Fruit fly (Drosophila melanogaster) whole organism, embryonic: ENCODE measurements around the gene Gr28a.
A peak's percentile ranks its signal among the peaks of the same experiment; 100 is the strongest.

ENCODE experiments used
- Atf6 ChIP-seq: fragments of 200-800 bp; sonication (Bioruptor generic); IDR thresholded peaks from 2 replicates; pipeline ENCODE4 v1.3.6; 2022; ENCODE audit warnings: missing biosample characterization, missing genetic modification characterization
- Bgb ChIP-seq: fragments of 200-800 bp; sonication (Bioruptor generic); IDR thresholded peaks from 2 replicates; pipeline ENCODE4 v1.3.6; 2022; ENCODE audit warnings: missing biosample characterization, missing genetic modification characterization; ENCODE audit not compliant: partially characterized antibody
- CG10321 ChIP-seq: fragments of 200-800 bp; sonication (Bioruptor generic); IDR thresholded peaks from 2 replicates; pipeline ENCODE4 v1.3.6; 2022; ENCODE audit warnings: missing biosample characterization, missing genetic modification characterization
- CG10959 ChIP-seq: fragments of 200-800 bp; sonication (Bioruptor generic); IDR thresholded peaks from 2 replicates; pipeline ENCODE4 v1.3.6; 2022; ENCODE audit warnings: missing biosample characterization, missing genetic modification characterization
- CG11696 ChIP-seq: fragments of 200-800 bp; sonication (Bioruptor generic); IDR thresholded peaks from 2 replicates; pipeline ENCODE4 v1.3.6; 2022; ENCODE audit warnings: missing biosample characterization, missing genetic modification characterization
- CG12104 ChIP-seq: fragments of 200-800 bp; sonication (Bioruptor generic); optimal IDR thresholded peaks from 3 replicates; lab custom pipeline; 2016; ENCODE audit warnings: missing biosample characterization, missing genetic modification characterization
- CG12942 ChIP-seq: fragments of 200-800 bp; sonication (Bioruptor generic); optimal IDR thresholded peaks from 3 replicates; lab custom pipeline; 2016; ENCODE audit warnings: missing biosample characterization, missing genetic modification characterization
- CG14014 ChIP-seq: fragments of 200-800 bp; sonication (Bioruptor generic); IDR thresholded peaks from 2 replicates; pipeline ENCODE4 v1.3.6; 2022; ENCODE audit warnings: missing biosample characterization, missing genetic modification characterization
- CG14860 ChIP-seq: fragments of 200-800 bp; sonication (Bioruptor generic); IDR thresholded peaks from 3 replicates; pipeline ENCODE4 v1.3.6; 2022; ENCODE audit warnings: missing biosample characterization, missing genetic modification characterization; ENCODE audit not compliant: partially characterized antibody
- CG15601 ChIP-seq: fragments of 200-800 bp; sonication (Bioruptor generic); optimal IDR thresholded peaks from 3 replicates; lab custom pipeline; 2019; ENCODE audit warnings: missing biosample characterization, mild to moderate bottlenecking, missing genetic modification characterization, moderate library complexity
- CG17328 ChIP-seq: fragments of 200-800 bp; sonication (Bioruptor generic); IDR thresholded peaks from 2 replicates; pipeline ENCODE4 v1.3.6; 2022; ENCODE audit warnings: missing biosample characterization, missing genetic modification characterization
- CG18262 ChIP-seq: fragments of 200-800 bp; optimal IDR thresholded peaks from 3 replicates; lab custom pipeline; 2019; ENCODE audit warnings: missing biosample characterization, mild to moderate bottlenecking, missing genetic modification characterization, moderate library complexity
- CG2129 ChIP-seq: fragments of 200-800 bp; sonication (Bioruptor generic); IDR thresholded peaks from 2 replicates; pipeline ENCODE4 v1.3.6; 2022; ENCODE audit warnings: missing biosample characterization, missing genetic modification characterization; ENCODE audit not compliant: partially characterized antibody
- CG33213 ChIP-seq: fragments of 200-800 bp; sonication (Bioruptor generic); optimal IDR thresholded peaks from 3 replicates; lab custom pipeline; 2016; ENCODE audit warnings: missing biosample characterization, missing genetic modification characterization
- CG43689 ChIP-seq: fragments of 200-800 bp; sonication (Bioruptor generic); IDR thresholded peaks from 2 replicates; pipeline ENCODE4 v1.3.6; 2022; ENCODE audit warnings: missing biosample characterization, missing genetic modification characterization
- CG4730 ChIP-seq: fragments of 200-800 bp; sonication (Bioruptor generic); IDR thresholded peaks from 2 replicates; pipeline ENCODE4 v1.3.6; 2022; ENCODE audit warnings: missing biosample characterization, missing genetic modification characterization
- CG4854 ChIP-seq: fragments of 200-800 bp; sonication (Bioruptor generic); optimal IDR thresholded peaks from 2 replicates; lab custom pipeline; 2016; ENCODE audit warnings: missing biosample characterization, missing genetic modification characterization, inconsistent platforms
- CG6765 ChIP-seq: fragments of 200-800 bp; sonication (Bioruptor generic); optimal IDR thresholded peaks from 3 replicates; lab custom pipeline; 2017; ENCODE audit warnings: missing biosample characterization, mild to moderate bottlenecking, missing genetic modification characterization
- CG8089 ChIP-seq: fragments of 200-800 bp; sonication (Bioruptor generic); optimal IDR thresholded peaks from 3 replicates; lab custom pipeline; 2016; ENCODE audit warnings: missing biosample characterization, missing genetic modification characterization
- CG9727 ChIP-seq: fragments of 200-800 bp; sonication (Bioruptor generic); optimal IDR thresholded peaks from 3 replicates; lab custom pipeline; 2017; ENCODE audit warnings: missing biosample characterization, mild to moderate bottlenecking, missing genetic modification characterization
- Chrac-16 ChIP-seq: fragments of 200-800 bp; sonication (Bioruptor generic); optimal IDR thresholded peaks from 3 replicates; lab custom pipeline; 2016; ENCODE audit warnings: missing biosample characterization, missing genetic modification characterization
- D19A ChIP-seq: fragments of 200-800 bp; optimal IDR thresholded peaks from 3 replicates; lab custom pipeline; 2019; ENCODE audit warnings: missing biosample characterization, mild to moderate bottlenecking, missing genetic modification characterization, moderate library complexity
- Dip3 ChIP-seq: fragments of 200-800 bp; sonication (Bioruptor generic); optimal IDR thresholded peaks from 3 replicates; lab custom pipeline; 2016; ENCODE audit warnings: missing biosample characterization, missing genetic modification characterization
- Dref ChIP-seq: fragments of 200-800 bp; sonication (Bioruptor generic); IDR thresholded peaks from 2 replicates; pipeline ENCODE4 v1.3.6; 2022; ENCODE audit warnings: missing biosample characterization, missing genetic modification characterization
- Drgx ChIP-seq: fragments of 200-800 bp; sonication (Bioruptor generic); IDR thresholded peaks from 2 replicates; pipeline ENCODE4 v1.3.6; 2022; ENCODE audit warnings: missing biosample characterization, missing genetic modification characterization
- E2f2 ChIP-seq: fragments of 200-800 bp; sonication (Bioruptor generic); IDR thresholded peaks from 2 replicates; pipeline ENCODE4 v1.3.6; 2022; ENCODE audit warnings: missing biosample characterization, missing genetic modification characterization
- Ets65A ChIP-seq: fragments of 200-800 bp; sonication (Bioruptor generic); peaks from one replicate; lab custom pipeline; 2016; ENCODE audit warnings: missing biosample characterization, missing genetic modification characterization
- Hsf ChIP-seq: fragments of 200-800 bp; sonication (Bioruptor generic); optimal IDR thresholded peaks from 3 replicates; lab custom pipeline; 2016; ENCODE audit warnings: missing biosample characterization, missing genetic modification characterization
- Rx ChIP-seq: fragments of 200-800 bp; sonication (Bioruptor generic); IDR thresholded peaks from 2 replicates; pipeline ENCODE4 v1.3.6; 2022; ENCODE audit warnings: missing biosample characterization, missing genetic modification characterization
- Sin3A ChIP-seq: fragments of >200 bp; optimal IDR thresholded peaks from 2 replicates; lab custom pipeline; 2018
- Stat92E ChIP-seq, 3 experiments: fragments of >200 bp in 2 of 3; fragments of 200-800 bp in 1 of 3; sonication (Bioruptor generic) in 1 of 3; optimal IDR thresholded peaks; 2 replicates each; lab custom pipeline; 2017 to 2019; ENCODE audit warnings: missing biosample characterization in 3 of 3, missing genetic modification characterization in 3 of 3, mild to moderate bottlenecking in 1 of 3, moderate library complexity in 1 of 3
- Xbp1 ChIP-seq: fragments of 200-800 bp; sonication (Bioruptor generic); optimal IDR thresholded peaks from 3 replicates; lab custom pipeline; 2016; ENCODE audit warnings: missing biosample characterization, mild to moderate bottlenecking, missing genetic modification characterization
- ac ChIP-seq: fragments of 200-800 bp; sonication (Bioruptor generic); optimal IDR thresholded peaks from 3 replicates; lab custom pipeline; 2017; ENCODE audit warnings: missing biosample characterization, mild to moderate bottlenecking, missing genetic modification characterization
- bab2 ChIP-seq: fragments of 200-800 bp; sonication (Bioruptor generic); optimal IDR thresholded peaks from 2 replicates; lab custom pipeline; 2016; ENCODE audit warnings: missing biosample characterization, missing genetic modification characterization
- br ChIP-seq: fragments of >200 bp; optimal IDR thresholded peaks from 2 replicates; lab custom pipeline; 2017
- chif ChIP-seq, 2 experiments: fragments of 200-800 bp; sonication (Bioruptor generic); optimal IDR thresholded peaks; 3 replicates each; lab custom pipeline; 2016; ENCODE audit warnings: missing biosample characterization in 2 of 2, missing genetic modification characterization in 2 of 2
- chm ChIP-seq: fragments of 200-800 bp; sonication (Bioruptor generic); IDR thresholded peaks from 2 replicates; pipeline ENCODE4 v1.3.6; 2022; ENCODE audit warnings: missing biosample characterization, missing genetic modification characterization
- crp ChIP-seq, 2 experiments: fragments of 200-800 bp; sonication (Bioruptor generic); optimal IDR thresholded peaks; 2 replicates in 1 of 2; 3 replicates in 1 of 2; lab custom pipeline; 2017; ENCODE audit warnings: missing biosample characterization in 2 of 2, missing genetic modification characterization in 2 of 2, mild to moderate bottlenecking in 1 of 2, moderate library complexity in 1 of 2
- gem ChIP-seq: fragments of 200-800 bp; sonication (Bioruptor generic); optimal IDR thresholded peaks from 2 replicates; lab custom pipeline; 2019; ENCODE audit warnings: missing biosample characterization, mild to moderate bottlenecking, missing genetic modification characterization, moderate library complexity
- gsb-n ChIP-seq: fragments of 200-800 bp; sonication (Bioruptor generic); optimal IDR thresholded peaks from 3 replicates; lab custom pipeline; 2018; ENCODE audit warnings: missing biosample characterization, mild to moderate bottlenecking, missing genetic modification characterization
- hbn ChIP-seq: fragments of 200-800 bp; sonication (Bioruptor generic); IDR thresholded peaks from 2 replicates; pipeline ENCODE4 v1.3.6; 2022; ENCODE audit warnings: missing biosample characterization, missing genetic modification characterization; ENCODE audit not compliant: partially characterized antibody
- lab ChIP-seq: fragments of 200-800 bp; sonication (Bioruptor generic); optimal IDR thresholded peaks from 3 replicates; lab custom pipeline; 2017; ENCODE audit warnings: missing biosample characterization, missing genetic modification characterization, mild to moderate bottlenecking, moderate library complexity, missing genetic modification reagents
- lilli ChIP-seq: fragments of 200-800 bp; sonication (Bioruptor generic); optimal IDR thresholded peaks from 3 replicates; lab custom pipeline; 2016; ENCODE audit warnings: missing biosample characterization, missing genetic modification characterization
- peb ChIP-seq: fragments of 200-800 bp; sonication (Bioruptor generic); IDR thresholded peaks from 2 replicates; pipeline ENCODE4 v1.3.6; 2022; ENCODE audit warnings: missing biosample characterization, missing genetic modification characterization
- pho ChIP-seq: fragments of 200-800 bp; sonication (Bioruptor generic); optimal IDR thresholded peaks from 2 replicates; lab custom pipeline; 2016; ENCODE audit warnings: missing biosample characterization, missing genetic modification characterization
- pnt ChIP-seq: fragments of 200-800 bp; sonication (Bioruptor generic); optimal IDR thresholded peaks from 3 replicates; lab custom pipeline; 2016; ENCODE audit warnings: missing biosample characterization, missing genetic modification characterization
- slp2 ChIP-seq: fragments of 200-800 bp; sonication (Bioruptor generic); optimal IDR thresholded peaks from 2 replicates; lab custom pipeline; 2016; ENCODE audit warnings: missing biosample characterization, missing genetic modification characterization
- tap ChIP-seq: fragments of 200-800 bp; optimal IDR thresholded peaks from 3 replicates; lab custom pipeline; 2019; ENCODE audit warnings: missing biosample characterization, mild to moderate bottlenecking, missing genetic modification characterization, moderate library complexity
- tll ChIP-seq, 2 experiments: fragments of 200-800 bp in 1 of 2; fragments of >200 bp in 1 of 2; sonication (Bioruptor generic) in 1 of 2; optimal IDR thresholded peaks; 2 replicates each; lab custom pipeline; 2017 to 2019; ENCODE audit warnings: missing biosample characterization in 2 of 2, missing genetic modification characterization in 2 of 2, mild to moderate bottlenecking in 1 of 2, moderate library complexity in 1 of 2
- yki ChIP-seq: fragments of >200 bp; optimal IDR thresholded peaks from 3 replicates; lab custom pipeline; 2018

Gene Gr28a

DNA sequence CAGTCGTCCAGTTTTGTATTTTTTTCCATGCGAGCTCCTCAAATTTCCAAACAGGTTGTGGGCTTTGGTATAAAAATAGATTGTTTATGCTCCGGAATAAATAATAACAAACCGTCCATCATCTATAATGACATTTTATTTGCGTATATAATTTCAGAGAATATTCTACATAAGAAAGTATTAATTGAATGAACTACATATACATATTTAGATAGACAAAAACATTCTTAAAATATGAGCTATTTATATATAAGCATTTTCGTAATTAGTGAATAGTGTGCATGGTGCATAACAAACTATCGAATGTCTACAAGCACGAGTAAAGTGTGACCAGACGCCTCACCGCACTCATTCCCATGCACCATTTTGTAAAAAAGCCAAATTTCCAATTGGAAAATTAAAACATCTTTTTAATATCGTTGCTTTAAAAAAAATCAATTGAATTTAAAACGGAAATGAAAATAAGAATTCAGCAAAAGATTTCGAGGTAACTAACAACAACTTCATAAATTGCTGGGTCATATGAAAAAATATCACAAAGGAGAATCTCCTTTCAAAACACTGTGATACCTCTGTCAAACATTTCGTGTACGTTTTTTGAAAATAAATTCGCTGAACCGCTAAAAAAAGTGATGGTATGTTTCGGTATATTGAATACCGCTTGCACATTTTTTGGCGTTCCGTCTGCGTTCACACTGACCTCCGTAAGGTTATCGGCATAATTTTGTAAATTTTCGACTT, 27.5 kb downstream of the Gr28a start, which contains the start of gene muc (continued):
- no peak for TF ChIP-seq ac (GFP tag; lab: Kevin White, UChicago)
- no peak for TF ChIP-seq CG4730 (GFP tag; lab: Robert Waterston, UW)
- TF ChIP-seq CG14014 (GFP tag; lab: Robert Waterston, UW) = 0 out of 2 replicates have a peak, but pooled peaks have one; percentile 14
- peak; percentile 26 for TF ChIP-seq bab2
- no peak for TF ChIP-seq tll (GFP tag; optimal IDR thresholded peaks at IDR 0.05; lab: Kevin White, UChicago)
- peak; percentile 30 for TF ChIP-seq CG12104 (GFP tag; lab: Kevin White, UChicago)
- peak; percentile 11 for TF ChIP-seq CG9727 (GFP tag; lab: Kevin White, UChicago)
- peak; percentile 86 for TF ChIP-seq Sin3A
- peak; percentile 43 for TF ChIP-seq Chrac-16 (GFP tag; lab: Kevin White, UChicago)
- peak; percentile 54 for TF ChIP-seq Xbp1 (GFP tag; lab: Kevin White, UChicago)
- TF ChIP-seq br (lab: Kevin White, UChicago) = no peak
- TF ChIP-seq CG4854 = no peak
- peak; percentile 46 for TF ChIP-seq Dref (GFP tag; lab: Robert Waterston, UW)
- peak; percentile 64 for TF ChIP-seq gem (tag; lab: Kevin White, UChicago)
- peak; percentile 61 for TF ChIP-seq Bgb (GFP tag; lab: Robert Waterston, UW)
- no peak for TF ChIP-seq CG10321
- TF ChIP-seq CG2129 (GFP tag; lab: Robert Waterston, UW) = peak; percentile 56
- TF ChIP-seq chif (GFP tag; optimal IDR thresholded peaks at IDR 0.05; lab: Kevin White, UChicago) = peak in 1 of 2 experiments; percentile 60
- TF ChIP-seq lab (GFP tag; lab: Kevin White, UChicago) = no peak
- no peak for TF ChIP-seq CG17328 (GFP tag; lab: Robert Waterston, UW)
- no peak for TF ChIP-seq CG6765 (GFP tag; lab: Kevin White, UChicago)
- TF ChIP-seq Stat92E (GFP tag; optimal IDR thresholded peaks at IDR 0.05; lab: Kevin White, UChicago) = peak in 1 of 3 experiments; percentile 78
- peak; percentile 63 for TF ChIP-seq D19A (tag; lab: Kevin White, UChicago)
- no peak for TF ChIP-seq CG10959
- TF ChIP-seq CG8089 (GFP tag; lab: Kevin White, UChicago) = no peak
- peak; percentile 23 for TF ChIP-seq gsb-n (tag; lab: Kevin White, UChicago)
- TF ChIP-seq pnt (GFP tag; lab: Kevin White, UChicago) = no peak
- TF ChIP-seq CG14860 (GFP tag; lab: Robert Waterston, UW) = peak; percentile 40; the same call in 2 of the 3 replicates
- peak; percentile 29 for TF ChIP-seq CG18262 (tag; lab: Kevin White, UChicago)
- TF ChIP-seq E2f2 (GFP tag; lab: Robert Waterston, UW) = peak; percentile 60
- TF ChIP-seq Hsf (GFP tag; lab: Kevin White, UChicago) = peak; percentile 2
- no peak for TF ChIP-seq Rx
- TF ChIP-seq CG33213 (GFP tag; lab: Kevin White, UChicago) = peak; percentile 71
- TF ChIP-seq CG12942 = peak; percentile 48
- peak; percentile 36; the same call in 1 of the 2 replicates for TF ChIP-seq hbn (GFP tag; lab: Robert Waterston, UW)
- peak; percentile 59 for TF ChIP-seq lilli
- TF ChIP-seq Ets65A (GFP tag; lab: Kevin White, UChicago) = peak; percentile 59
- TF ChIP-seq Drgx (GFP tag; lab: Robert Waterston, UW) = 0 out of 2 replicates have a peak, but pooled peaks have one; percentile 52
- no peak for TF ChIP-seq CG43689 (GFP tag; lab: Robert Waterston, UW)
- peak; percentile 13 for TF ChIP-seq tap (tag; lab: Kevin White, UChicago)
- TF ChIP-seq Atf6 (GFP tag; lab: Robert Waterston, UW) = 0 out of 2 replicates have a peak, but pooled peaks have one; percentile 38
- 0 out of 2 replicates have a peak, but pooled peaks have one; percentile 16 for TF ChIP-seq CG11696 (GFP tag; lab: Robert Waterston, UW)
- TF ChIP-seq CG15601 (tag; lab: Kevin White, UChicago) = peak; percentile 33
- TF ChIP-seq yki (lab: Kevin White, UChicago) = no peak
- TF ChIP-seq peb (GFP tag; lab: Robert Waterston, UW) = no peak
- TF ChIP-seq Dip3 (GFP tag; lab: Kevin White, UChicago) = no peak
- TF ChIP-seq slp2 = no peak
- TF ChIP-seq crp (GFP tag; optimal IDR thresholded peaks at IDR 0.05; lab: Kevin White, UChicago) = no peak
- peak; percentile 59; the same call in 1 of the 2 replicates for TF ChIP-seq chm (GFP tag; lab: Robert Waterston, UW)
- TF ChIP-seq pho (GFP tag; lab: Kevin White, UChicago) = peak; percentile 51
